Fruit fly (Drosophila melanogaster) whole organism, embryonic: ENCODE results near the gene CG6891.

Experiments
- Antp ChIP-seq: fragments of 200-800 bp; sonication (Bioruptor generic); optimal IDR thresholded peaks from 3 replicates; lab custom pipeline; 2016; ENCODE audit warnings: missing biosample characterization, missing genetic modification characterization
- B-H2 ChIP-seq: fragments of 200-800 bp; sonication (Bioruptor generic); optimal IDR thresholded peaks from 2 replicates; lab custom pipeline; 2018; ENCODE audit warnings: missing biosample characterization, mild to moderate bottlenecking, missing genetic modification characterization
- CG10209 ChIP-seq: fragments of 200-800 bp; sonication (Bioruptor generic); optimal IDR thresholded peaks from 3 replicates; lab custom pipeline; 2017; ENCODE audit warnings: missing biosample characterization, mild to moderate bottlenecking, missing genetic modification characterization, missing genetic modification reagents
- CG10565 ChIP-seq: fragments of 200-800 bp; sonication (Bioruptor generic); optimal IDR thresholded peaks from 3 replicates; lab custom pipeline; 2016; ENCODE audit warnings: missing biosample characterization, mild to moderate bottlenecking, missing genetic modification characterization
- CG11398 ChIP-seq: fragments of 200-800 bp; sonication (Bioruptor generic); optimal IDR thresholded peaks from 2 replicates; lab custom pipeline; 2016; ENCODE audit warnings: missing biosample characterization, missing genetic modification characterization
- CG11504 ChIP-seq: fragments of 200-800 bp; sonication (Bioruptor generic); optimal IDR thresholded peaks from 3 replicates; lab custom pipeline; 2019; ENCODE audit warnings: missing biosample characterization, mild to moderate bottlenecking, missing genetic modification characterization, moderate library complexity
- CG12104 ChIP-seq: fragments of 200-800 bp; sonication (Bioruptor generic); optimal IDR thresholded peaks from 3 replicates; lab custom pipeline; 2016; ENCODE audit warnings: missing biosample characterization, missing genetic modification characterization
- CG12155 ChIP-seq: fragments of 200-800 bp; sonication (Bioruptor generic); optimal IDR thresholded peaks from 3 replicates; lab custom pipeline; 2016; ENCODE audit warnings: missing biosample characterization, missing genetic modification characterization
- CG16863 ChIP-seq: fragments of 200-800 bp; sonication (Bioruptor generic); optimal IDR thresholded peaks from 3 replicates; lab custom pipeline; 2016; ENCODE audit warnings: missing biosample characterization, missing genetic modification characterization
- CG17385 ChIP-seq: fragments of 200-800 bp; sonication (Bioruptor generic); optimal IDR thresholded peaks from 3 replicates; lab custom pipeline; 2018; ENCODE audit warnings: missing biosample characterization, mild to moderate bottlenecking, missing genetic modification characterization
- CG1832 ChIP-seq: fragments of 200-800 bp; sonication (Bioruptor generic); optimal IDR thresholded peaks from 2 replicates; lab custom pipeline; 2017; ENCODE audit warnings: missing biosample characterization, mild to moderate bottlenecking, missing genetic modification characterization, inconsistent platforms
- CG18619 ChIP-seq: fragments of 200-800 bp; sonication (Bioruptor generic); optimal IDR thresholded peaks from 3 replicates; lab custom pipeline; 2017; ENCODE audit warnings: missing biosample characterization, mild to moderate bottlenecking, missing genetic modification characterization
- CG30431 ChIP-seq: fragments of 200-800 bp; sonication (Bioruptor generic); optimal IDR thresholded peaks from 2 replicates; lab custom pipeline; 2017; ENCODE audit warnings: missing biosample characterization, missing genetic modification characterization
- CG31365 ChIP-seq: fragments of 200-800 bp; sonication (Bioruptor generic); optimal IDR thresholded peaks from 2 replicates; lab custom pipeline; 2018; ENCODE audit warnings: missing biosample characterization, mild to moderate bottlenecking, missing genetic modification characterization
- CG34422 ChIP-seq: fragments of 200-800 bp; sonication (Bioruptor generic); IDR thresholded peaks from 3 replicates; pipeline ENCODE4 v1.3.6; 2022; ENCODE audit warnings: missing biosample characterization, missing genetic modification characterization
- CG4404 ChIP-seq: fragments of 200-800 bp; sonication (Bioruptor generic); IDR thresholded peaks from 2 replicates; pipeline ENCODE4 v1.3.6; 2022; ENCODE audit warnings: missing biosample characterization, missing genetic modification characterization
- CG4820 ChIP-seq: fragments of 200-800 bp; sonication (Bioruptor generic); optimal IDR thresholded peaks from 3 replicates; lab custom pipeline; 2016; ENCODE audit warnings: missing biosample characterization, missing genetic modification characterization
- CG6272 ChIP-seq: fragments of 200-800 bp; sonication (Bioruptor generic); IDR thresholded peaks from 2 replicates; pipeline ENCODE4 v1.3.6; 2022; ENCODE audit warnings: missing biosample characterization, missing genetic modification characterization
- CG6654 ChIP-seq: fragments of 200-800 bp; sonication (Bioruptor generic); optimal IDR thresholded peaks from 2 replicates; lab custom pipeline; 2017; ENCODE audit warnings: missing biosample characterization, mild to moderate bottlenecking, missing genetic modification characterization
- CG9727 ChIP-seq: fragments of 200-800 bp; sonication (Bioruptor generic); optimal IDR thresholded peaks from 3 replicates; lab custom pipeline; 2017; ENCODE audit warnings: missing biosample characterization, mild to moderate bottlenecking, missing genetic modification characterization
- CrebB ChIP-seq: fragments of 200-800 bp; sonication (Bioruptor generic); optimal IDR thresholded peaks from 3 replicates; lab custom pipeline; 2018; ENCODE audit warnings: missing biosample characterization, mild to moderate bottlenecking, missing genetic modification characterization
- Doc2 ChIP-seq: fragments of 200-800 bp; sonication (Bioruptor generic); IDR thresholded peaks from 2 replicates; pipeline ENCODE4 v1.3.6; 2022; ENCODE audit warnings: missing biosample characterization, missing genetic modification characterization
- Dref ChIP-seq: fragments of 200-800 bp; sonication (Bioruptor generic); IDR thresholded peaks from 2 replicates; pipeline ENCODE4 v1.3.6; 2022; ENCODE audit warnings: missing biosample characterization, missing genetic modification characterization
- Hey ChIP-seq: fragments of 200-800 bp; sonication (Bioruptor generic); optimal IDR thresholded peaks from 3 replicates; lab custom pipeline; 2018; ENCODE audit warnings: missing biosample characterization, mild to moderate bottlenecking, missing genetic modification characterization
- Mrtf ChIP-seq: fragments of 200-800 bp; sonication (Bioruptor generic); IDR thresholded peaks from 3 replicates; pipeline ENCODE4 v1.3.6; 2022; ENCODE audit warnings: missing biosample characterization, missing genetic modification characterization
- Nf-YA ChIP-seq: fragments of 200-800 bp; sonication (Bioruptor generic); IDR thresholded peaks from 2 replicates; pipeline ENCODE4 v1.3.6; 2022; ENCODE audit warnings: missing biosample characterization, missing genetic modification characterization
- Scr ChIP-seq: fragments of 200-800 bp; sonication (Bioruptor generic); IDR thresholded peaks from 2 replicates; pipeline ENCODE4 v1.3.6; 2022; ENCODE audit warnings: missing biosample characterization, missing genetic modification characterization; ENCODE audit not compliant: partially characterized antibody
- Sox100B ChIP-seq: fragments of 200-800 bp; sonication (Bioruptor generic); optimal IDR thresholded peaks from 3 replicates; lab custom pipeline; 2018; ENCODE audit warnings: missing biosample characterization, mild to moderate bottlenecking, missing genetic modification characterization
- Trl ChIP-seq, 3 experiments: fragments of >200 bp in 2 of 3; fragments of 200-800 bp in 1 of 3; sonication (Bioruptor generic) in 1 of 3; optimal IDR thresholded peaks; 2 replicates in 1 of 3; 3 replicates in 2 of 3; lab custom pipeline; 2016 to 2017; ENCODE audit warnings: missing biosample characterization in 1 of 3, missing genetic modification characterization in 1 of 3
- Vsx1 ChIP-seq: fragments of 200-800 bp; sonication (Bioruptor generic); optimal IDR thresholded peaks from 2 replicates; lab custom pipeline; 2017; ENCODE audit warnings: missing biosample characterization, mild to moderate bottlenecking, missing genetic modification characterization, missing genetic modification reagents
- ap ChIP-seq: fragments of 200-800 bp; sonication (Bioruptor generic); IDR thresholded peaks from 2 replicates; pipeline ENCODE4 v1.3.6; 2022; ENCODE audit warnings: missing biosample characterization, missing genetic modification characterization
- az2 ChIP-seq: fragments of 200-800 bp; sonication (Bioruptor generic); optimal IDR thresholded peaks from 3 replicates; lab custom pipeline; 2016; ENCODE audit warnings: missing biosample characterization, missing genetic modification characterization
- br ChIP-seq: fragments of >200 bp; optimal IDR thresholded peaks from 2 replicates; lab custom pipeline; 2017
- cas ChIP-seq: fragments of 200-800 bp; sonication (Bioruptor generic); IDR thresholded peaks from 2 replicates; pipeline ENCODE4 v1.3.6; 2022; ENCODE audit warnings: missing biosample characterization, missing genetic modification characterization
- caup ChIP-seq: fragments of 200-800 bp; sonication (Bioruptor generic); optimal IDR thresholded peaks from 3 replicates; lab custom pipeline; 2017; ENCODE audit warnings: missing biosample characterization, mild to moderate bottlenecking, missing genetic modification characterization, moderate library complexity; ENCODE audit not compliant: severe bottlenecking
- dan ChIP-seq: fragments of 200-800 bp; sonication (Bioruptor generic); IDR thresholded peaks from 2 replicates; pipeline ENCODE4 v1.3.6; 2022; ENCODE audit warnings: missing biosample characterization, missing genetic modification characterization
- dmrt11E ChIP-seq: fragments of 200-800 bp; sonication (Bioruptor generic); optimal IDR thresholded peaks from 3 replicates; lab custom pipeline; 2018; ENCODE audit warnings: missing biosample characterization, mild to moderate bottlenecking, missing genetic modification characterization, moderate library complexity
- dysf ChIP-seq: fragments of 200-800 bp; sonication (Bioruptor generic); IDR thresholded peaks from 3 replicates; pipeline ENCODE4 v1.3.6; 2022; ENCODE audit warnings: missing biosample characterization, missing genetic modification characterization
- her ChIP-seq: fragments of 200-800 bp; sonication (Bioruptor generic); optimal IDR thresholded peaks from 2 replicates; lab custom pipeline; 2016; ENCODE audit warnings: missing biosample characterization, missing genetic modification characterization
- jumu ChIP-seq: fragments of 200-800 bp; sonication (Bioruptor generic); optimal IDR thresholded peaks from 3 replicates; lab custom pipeline; 2016; ENCODE audit warnings: missing biosample characterization, missing genetic modification characterization
- kah ChIP-seq: fragments of 200-800 bp; sonication (Bioruptor generic); optimal IDR thresholded peaks from 2 replicates; lab custom pipeline; 2018; ENCODE audit warnings: missing biosample characterization, mild to moderate bottlenecking, missing genetic modification characterization
- lilli ChIP-seq: fragments of 200-800 bp; sonication (Bioruptor generic); optimal IDR thresholded peaks from 3 replicates; lab custom pipeline; 2016; ENCODE audit warnings: missing biosample characterization, missing genetic modification characterization
- nmo ChIP-seq: fragments of 200-800 bp; sonication (Bioruptor generic); optimal IDR thresholded peaks from 2 replicates; lab custom pipeline; 2018; ENCODE audit warnings: missing biosample characterization, mild to moderate bottlenecking, missing genetic modification characterization, moderate library complexity
- oc ChIP-seq: fragments of 200-800 bp; sonication (Bioruptor generic); optimal IDR thresholded peaks from 2 replicates; lab custom pipeline; 2018; ENCODE audit warnings: missing biosample characterization, mild to moderate bottlenecking, missing genetic modification characterization, moderate library complexity
- pan ChIP-seq, 4 experiments: fragments of >200 bp in 3 of 4; fragments of 200-800 bp in 1 of 4; sonication (Bioruptor generic) in 1 of 4; optimal IDR thresholded peaks in 3 of 4; IDR thresholded peaks in 1 of 4; 2 replicates each; pipeline versions ENCODE4 v1.3.6 to Lab custom; 2017 to 2022; ENCODE audit warnings: missing biosample characterization in 2 of 4, missing genetic modification characterization in 2 of 4, mixed read lengths in 1 of 4
- pho ChIP-seq: fragments of 200-800 bp; sonication (Bioruptor generic); optimal IDR thresholded peaks from 2 replicates; lab custom pipeline; 2016; ENCODE audit warnings: missing biosample characterization, missing genetic modification characterization
- pnt ChIP-seq: fragments of 200-800 bp; sonication (Bioruptor generic); optimal IDR thresholded peaks from 3 replicates; lab custom pipeline; 2016; ENCODE audit warnings: missing biosample characterization, missing genetic modification characterization
- shn ChIP-seq: fragments of 200-800 bp; sonication (Bioruptor generic); optimal IDR thresholded peaks from 3 replicates; lab custom pipeline; 2016; ENCODE audit warnings: missing biosample characterization, missing genetic modification characterization
- twi ChIP-seq: fragments of 200-800 bp; optimal IDR thresholded peaks from 2 replicates; lab custom pipeline; 2019; ENCODE audit warnings: missing biosample characterization, mild to moderate bottlenecking, missing genetic modification characterization, moderate library complexity
- tx ChIP-seq: fragments of 200-800 bp; sonication (Bioruptor generic); optimal IDR thresholded peaks from 2 replicates; lab custom pipeline; 2016; ENCODE audit warnings: missing biosample characterization, missing genetic modification characterization
- wor ChIP-seq: fragments of 200-800 bp; sonication (Bioruptor generic); IDR thresholded peaks from 2 replicates; pipeline ENCODE4 v1.3.6; 2022; ENCODE audit warnings: missing biosample characterization, missing genetic modification characterization

The CG6891 gene

DNA sequence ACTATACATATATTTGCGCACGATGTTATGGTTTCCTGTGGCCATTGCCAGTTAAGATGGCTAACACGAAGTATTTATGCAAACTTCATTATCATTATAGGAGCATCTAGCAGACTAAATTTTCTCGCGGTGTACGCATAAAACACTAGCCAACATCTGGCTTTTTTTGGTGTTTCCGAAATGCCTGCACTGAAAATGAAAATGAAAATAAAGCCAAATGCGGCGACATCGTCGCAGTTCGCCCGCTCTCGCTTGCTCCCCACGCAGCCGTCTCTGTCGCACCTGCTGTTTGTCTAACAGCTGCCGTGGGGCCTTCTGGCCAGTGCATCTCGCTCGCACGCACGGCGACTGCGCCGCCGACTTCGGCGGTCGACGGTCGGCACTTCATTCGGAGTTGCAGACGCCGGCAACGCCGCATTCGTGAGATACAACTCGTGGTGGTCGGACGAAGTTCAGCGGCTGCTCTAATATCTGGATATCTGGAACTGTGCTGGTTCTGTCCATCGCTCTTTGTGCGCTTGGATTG lies at the start of gene CG6891 (continued):
- TF ChIP-seq CG4820 (GFP tag; lab: Kevin White, UChicago) (no peak), pan (optimal IDR thresholded peaks at IDR 0.05; lab: Kevin White, UChicago) (no peak), pan (GFP tag; optimal IDR thresholded peaks at IDR 0.05 in 1 of 2, IDR thresholded peaks at IDR 0.05 in 1 of 2) (peak in 1 of 2 experiments; percentile 13), cas (GFP tag; lab: Robert Waterston, UW) (no peak), Nf-YA (no peak), CG30431 (GFP tag; lab: Kevin White, UChicago) (no peak), B-H2 (GFP tag; lab: Kevin White, UChicago) (no peak), CG31365 (tag; lab: Kevin White, UChicago) (no peak), CG18619 (no peak), CG11398 (no peak), CG10565 (GFP tag; lab: Kevin White, UChicago) (no peak), her (GFP tag; lab: Kevin White, UChicago) (no peak), CG10209 (GFP tag; lab: Kevin White, UChicago) (no peak), CG34422 (peak; percentile 41; the same call in 1 of the 3 replicates), Scr (GFP tag; lab: Robert Waterston, UW) (no peak), CG9727 (GFP tag; lab: Kevin White, UChicago) (peak; percentile 46), CG6654 (GFP tag; lab: Kevin White, UChicago) (no peak), CG16863 (GFP tag; lab: Kevin White, UChicago) (peak; percentile 13), lilli (GFP tag; lab: Kevin White, UChicago) (no peak), jumu (GFP tag; lab: Kevin White, UChicago) (peak; percentile 5), CrebB (tag; lab: Kevin White, UChicago) (no peak), twi (tag; lab: Kevin White, UChicago) (peak; percentile 27), Mrtf (GFP tag; lab: Robert Waterston, UW) (no peak), az2 (GFP tag; lab: Kevin White, UChicago) (peak; percentile 40), Dref (no peak), CG1832 (GFP tag; lab: Kevin White, UChicago) (peak; percentile 92), CG12104 (GFP tag; lab: Kevin White, UChicago) (no peak), dysf (GFP tag; lab: Robert Waterston, UW) (0 out of 3 replicates have a peak, but pooled peaks have one; percentile 9), pho (GFP tag; lab: Kevin White, UChicago) (no peak), ap (GFP tag; lab: Robert Waterston, UW) (no peak), CG4404 (GFP tag; lab: Robert Waterston, UW) (no peak), CG17385 (no peak), CG12155 (GFP tag; lab: Kevin White, UChicago) (no peak), dan (no peak), kah (GFP tag; lab: Kevin White, UChicago) (no peak), Trl (optimal IDR thresholded peaks at IDR 0.05; lab: Kevin White, UChicago) (no peak), Trl (GFP tag; optimal IDR thresholded peaks at IDR 0.05; lab: Kevin White, UChicago) (peak; percentile 19), dmrt11E (tag; lab: Kevin White, UChicago) (peak; percentile 46), Sox100B (GFP tag; lab: Kevin White, UChicago) (no peak), Doc2 (GFP tag; lab: Robert Waterston, UW) (no peak), pnt (GFP tag; lab: Kevin White, UChicago) (peak; percentile 22), caup (GFP tag; lab: Kevin White, UChicago) (no peak), Vsx1 (GFP tag; lab: Kevin White, UChicago) (no peak), nmo (GFP tag; lab: Kevin White, UChicago) (peak; percentile 49), Antp (GFP tag; lab: Kevin White, UChicago) (peak; percentile 39), shn (peak; percentile 32), CG6272 (GFP tag; lab: Robert Waterston, UW) (no peak), Hey (tag; lab: Kevin White, UChicago) (no peak), tx (no peak), CG11504 (peak; percentile 89), oc (no peak), br (no peak), wor (no peak)
